Fruit fly (Drosophila melanogaster) whole organism, pupa: ENCODE results near the gene Ubx.

Experiments
- CG10348 ChIP-seq: fragments of 200-800 bp; sonication (Bioruptor generic); IDR thresholded peaks from 2 replicates; pipeline ENCODE4 v1.3.6; 2022; ENCODE audit warnings: missing biosample characterization, missing genetic modification characterization
- CG12605 ChIP-seq: fragments of 200-800 bp; sonication (Bioruptor generic); IDR thresholded peaks from 2 replicates; pipeline ENCODE4 v1.3.6; 2022; ENCODE audit warnings: missing biosample characterization, missing genetic modification characterization
- CG13204 ChIP-seq: fragments of 200-800 bp; sonication (Bioruptor generic); optimal IDR thresholded peaks from 2 replicates; lab custom pipeline; 2018; ENCODE audit warnings: missing biosample characterization, mild to moderate bottlenecking, missing genetic modification characterization, moderate library complexity
- CG14655 ChIP-seq: fragments of 200-800 bp; sonication (Bioruptor generic); optimal IDR thresholded peaks from 3 replicates; lab custom pipeline; 2017; ENCODE audit warnings: mild to moderate bottlenecking, missing biosample characterization, missing genetic modification reagents, missing genetic modification characterization
- CG15710 ChIP-seq: fragments of 200-800 bp; sonication (Bioruptor generic); optimal IDR thresholded peaks from 2 replicates; lab custom pipeline; 2018; ENCODE audit warnings: missing biosample characterization, mild to moderate bottlenecking, missing genetic modification characterization, moderate library complexity
- CG17806 ChIP-seq: fragments of 200-800 bp; sonication (Bioruptor generic); optimal IDR thresholded peaks from 2 replicates; lab custom pipeline; 2018; ENCODE audit warnings: missing biosample characterization, mild to moderate bottlenecking, missing genetic modification characterization, moderate library complexity
- CG32121 ChIP-seq: fragments of 200-800 bp; sonication (Bioruptor generic); IDR thresholded peaks from 2 replicates; pipeline ENCODE4 v1.3.6; 2022; ENCODE audit warnings: missing biosample characterization, missing genetic modification characterization
- CG34367 ChIP-seq: fragments of 200-800 bp; sonication (Bioruptor generic); optimal IDR thresholded peaks from 2 replicates; lab custom pipeline; 2018; ENCODE audit warnings: missing biosample characterization, mild to moderate bottlenecking, missing genetic modification characterization
- CG4496 ChIP-seq: fragments of 200-800 bp; sonication (Bioruptor generic); IDR thresholded peaks from 3 replicates; pipeline ENCODE4 v1.3.6; 2022; ENCODE audit warnings: missing biosample characterization, missing genetic modification characterization
- CG8159 ChIP-seq: fragments of 200-800 bp; sonication (Bioruptor generic); optimal IDR thresholded peaks from 3 replicates; lab custom pipeline; 2018; ENCODE audit warnings: missing biosample characterization, mild to moderate bottlenecking, missing genetic modification characterization, moderate library complexity
- CG8301 ChIP-seq: fragments of 200-800 bp; sonication (Bioruptor generic); optimal IDR thresholded peaks from 2 replicates; lab custom pipeline; 2018; ENCODE audit warnings: missing biosample characterization, mild to moderate bottlenecking, missing genetic modification characterization
- CG9948 ChIP-seq: fragments of 200-800 bp; sonication (Bioruptor generic); optimal IDR thresholded peaks from 2 replicates; lab custom pipeline; 2018; ENCODE audit warnings: missing biosample characterization, mild to moderate bottlenecking, missing genetic modification characterization, moderate library complexity
- D1 ChIP-seq: fragments of 200-800 bp; sonication (Bioruptor generic); optimal IDR thresholded peaks from 2 replicates; lab custom pipeline; 2018; ENCODE audit warnings: missing biosample characterization, mild to moderate bottlenecking, missing genetic modification characterization, moderate library complexity
- EcR ChIP-seq: fragments of 200-800 bp; sonication (Bioruptor generic); optimal IDR thresholded peaks from 3 replicates; lab custom pipeline; 2019; ENCODE audit warnings: missing biosample characterization, missing genetic modification characterization, mild to moderate bottlenecking, moderate library complexity, missing genetic modification reagents
- Ets98B ChIP-seq: fragments of 200-800 bp; sonication (Bioruptor generic); IDR thresholded peaks from 2 replicates; pipeline ENCODE4 v1.3.6; 2022; ENCODE audit warnings: missing biosample characterization, missing genetic modification characterization
- Pif1A ChIP-seq: fragments of 200-800 bp; sonication (Bioruptor generic); optimal IDR thresholded peaks from 3 replicates; lab custom pipeline; 2016; ENCODE audit warnings: missing biosample characterization, missing genetic modification characterization
- Pif1B ChIP-seq: fragments of 200-800 bp; sonication (Bioruptor generic); optimal IDR thresholded peaks from 3 replicates; lab custom pipeline; 2016; ENCODE audit warnings: missing biosample characterization, missing genetic modification characterization
- Snoo ChIP-seq: fragments of 200-800 bp; sonication (Bioruptor generic); optimal IDR thresholded peaks from 3 replicates; lab custom pipeline; 2017; ENCODE audit warnings: missing biosample characterization, mild to moderate bottlenecking, missing genetic modification characterization, inconsistent platforms
- fd96Ca ChIP-seq: fragments of 200-800 bp; sonication (Bioruptor generic); IDR thresholded peaks from 3 replicates; pipeline ENCODE4 v1.3.6; 2022; ENCODE audit warnings: missing biosample characterization, missing genetic modification characterization
- gl ChIP-seq: fragments of 200-800 bp; sonication (Bioruptor generic); optimal IDR thresholded peaks from 2 replicates; lab custom pipeline; 2018; ENCODE audit warnings: missing biosample characterization, mild to moderate bottlenecking, missing genetic modification characterization
- rn ChIP-seq: fragments of 200-800 bp; sonication (Bioruptor generic); IDR thresholded peaks from 2 replicates; pipeline ENCODE4 v1.3.6; 2022; ENCODE audit warnings: missing biosample characterization, missing genetic modification characterization

Gene Ubx

DNA sequence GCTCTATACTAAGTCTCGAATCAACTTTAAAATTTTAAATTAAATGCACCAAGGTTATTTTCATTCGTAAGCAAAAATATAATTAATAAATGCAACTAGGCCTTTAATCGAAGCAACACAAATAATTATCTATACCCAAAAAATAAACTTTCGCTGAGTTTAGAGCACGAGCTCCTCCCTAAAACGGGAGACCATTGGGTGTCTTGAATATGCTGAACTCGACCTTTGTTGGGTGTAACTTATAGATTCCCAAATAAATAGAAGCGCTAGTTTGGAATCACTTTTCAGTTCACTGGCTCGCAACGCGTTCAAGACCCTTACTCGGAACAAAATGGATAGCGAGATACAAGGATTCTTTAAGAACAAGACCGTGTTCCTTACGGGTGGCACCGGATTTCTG is 116.6 kb downstream of the Ubx start, which contains the start of gene CG17560:
Gene CG17560, plus strand, starts transcription at position 301 of the 400 bp plus-strand sequence.
- no peak for TF ChIP-seq CG14655 (GFP tag; lab: Kevin White, UChicago)
- TF ChIP-seq Pif1A (GFP tag; lab: Kevin White, UChicago): no peak
- TF ChIP-seq CG12605: no peak

DNA sequence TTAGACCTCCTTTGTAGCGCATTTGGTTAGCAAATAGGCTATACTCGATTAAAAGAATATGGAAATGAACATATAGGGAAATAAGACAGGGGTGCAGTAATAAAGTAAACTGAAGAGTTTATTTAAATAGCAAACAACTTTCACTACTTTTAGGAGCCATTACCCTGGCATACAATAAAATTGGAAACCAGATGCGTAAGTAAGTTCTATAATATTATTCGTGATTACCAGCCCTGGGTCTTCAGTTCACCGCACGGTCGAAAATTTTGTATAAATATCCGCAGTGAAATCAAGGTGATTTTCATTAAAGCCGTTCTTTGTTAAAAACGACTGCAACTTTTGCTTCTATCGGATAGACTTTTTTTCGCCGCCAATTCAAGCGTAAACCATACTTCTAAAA is 119.2 kb downstream of the Ubx start, which contains the start of gene CG17562:
Gene CG17562, plus strand, starts transcription at position 301 of the 400 bp plus-strand sequence.
- no peak for TF ChIP-seq D1 (tag; lab: Kevin White, UChicago)
- no peak for TF ChIP-seq CG13204 (GFP tag; lab: Kevin White, UChicago)
- no peak for TF ChIP-seq Pif1B (GFP tag; lab: Kevin White, UChicago)
- TF ChIP-seq gl: no peak
- TF ChIP-seq CG8159: no peak
- no peak for TF ChIP-seq CG15710 (tag; lab: Kevin White, UChicago)
- no peak for TF ChIP-seq fd96Ca (GFP tag; lab: Robert Waterston, UW)
- TF ChIP-seq EcR (GFP tag; lab: Kevin White, UChicago): no peak
- no peak for TF ChIP-seq CG34367 (tag; lab: Kevin White, UChicago)
- no peak for TF ChIP-seq CG4496 (GFP tag; lab: Robert Waterston, UW)
- TF ChIP-seq rn (GFP tag; lab: Robert Waterston, UW): no peak
- TF ChIP-seq CG8301 (tag; lab: Kevin White, UChicago): no peak
- TF ChIP-seq CG14655 (GFP tag; lab: Kevin White, UChicago): no peak
- TF ChIP-seq CG17806 (tag; lab: Kevin White, UChicago): no peak
- TF ChIP-seq CG10348: no peak
- TF ChIP-seq CG9948: no peak
- no peak for TF ChIP-seq CG32121 (GFP tag; lab: Robert Waterston, UW)
- TF ChIP-seq, all 21 proteins: peak for 0

DNA sequence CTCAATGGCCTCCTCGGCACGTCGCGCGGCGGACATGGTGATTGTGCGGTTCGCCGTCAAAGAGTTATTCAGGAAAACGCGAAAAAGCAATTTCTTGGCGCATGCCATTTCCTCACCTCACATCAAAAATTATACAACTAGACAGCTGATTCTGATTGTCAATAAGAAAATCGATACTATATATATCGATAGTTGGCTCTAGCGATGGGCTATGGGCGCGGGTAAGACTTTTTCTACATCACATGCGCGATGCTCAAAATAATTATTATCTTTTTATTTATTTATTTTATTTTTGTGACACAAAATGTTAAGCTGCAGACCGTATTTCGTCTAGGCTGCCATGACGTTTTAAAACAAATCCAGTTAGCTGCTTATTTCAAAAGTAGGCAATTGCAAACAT is 120.0 kb downstream of the Ubx start, which contains the start of gene CG10340:
Gene CG10340, minus strand, starts transcription at position 151 of the 400 bp plus-strand sequence.
- TF ChIP-seq D1 (tag; lab: Kevin White, UChicago) (peak; percentile 78), CG4496 (GFP tag; lab: Robert Waterston, UW) (no peak)

DNA sequence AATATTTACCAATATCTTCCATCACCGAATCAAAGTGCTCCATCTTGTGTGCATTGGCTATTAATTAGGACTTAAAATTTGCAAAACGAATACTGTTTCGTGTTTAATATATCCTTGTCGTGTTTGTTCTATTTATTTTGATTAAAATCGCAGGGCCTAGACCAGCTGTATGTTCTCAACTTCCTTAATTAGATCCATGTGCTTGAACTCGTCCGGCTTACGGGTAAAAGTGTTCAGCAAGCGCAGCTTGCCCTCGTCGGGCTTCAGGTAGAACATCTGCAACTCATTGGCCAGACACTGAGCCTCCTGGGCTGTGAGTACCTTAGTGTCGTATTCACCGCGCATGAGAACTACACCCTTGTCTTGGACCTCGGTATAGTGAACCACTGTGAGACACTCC is 120.9 kb downstream of the Ubx start, which contains the start of gene CG12783:
Gene CG12783, minus strand, starts transcription at position 101 of the 400 bp plus-strand sequence.
- no peak for TF ChIP-seq CG9948
- TF ChIP-seq CG4496 (GFP tag; lab: Robert Waterston, UW): no peak
- TF ChIP-seq gl: no peak
- no peak for TF ChIP-seq EcR (GFP tag; lab: Kevin White, UChicago)
- no peak for TF ChIP-seq Pif1A (GFP tag; lab: Kevin White, UChicago)
- TF ChIP-seq CG32121 (GFP tag; lab: Robert Waterston, UW): no peak
- TF ChIP-seq CG13204 (GFP tag; lab: Kevin White, UChicago): no peak
- TF ChIP-seq CG12605: no peak
- no peak for TF ChIP-seq fd96Ca (GFP tag; lab: Robert Waterston, UW)
- no peak for TF ChIP-seq CG17806 (tag; lab: Kevin White, UChicago)
- no peak for TF ChIP-seq CG8301 (tag; lab: Kevin White, UChicago)
- no peak for TF ChIP-seq CG15710 (tag; lab: Kevin White, UChicago)

dm6 chr3R:16611240-16611639 is 123.0 kb downstream of the Ubx start:
- TF ChIP-seq CG4496 (GFP tag; lab: Robert Waterston, UW) (no peak), Pif1B (GFP tag; lab: Kevin White, UChicago) (no peak)
- TF ChIP-seq, all 21 proteins: peak for 0

DNA sequence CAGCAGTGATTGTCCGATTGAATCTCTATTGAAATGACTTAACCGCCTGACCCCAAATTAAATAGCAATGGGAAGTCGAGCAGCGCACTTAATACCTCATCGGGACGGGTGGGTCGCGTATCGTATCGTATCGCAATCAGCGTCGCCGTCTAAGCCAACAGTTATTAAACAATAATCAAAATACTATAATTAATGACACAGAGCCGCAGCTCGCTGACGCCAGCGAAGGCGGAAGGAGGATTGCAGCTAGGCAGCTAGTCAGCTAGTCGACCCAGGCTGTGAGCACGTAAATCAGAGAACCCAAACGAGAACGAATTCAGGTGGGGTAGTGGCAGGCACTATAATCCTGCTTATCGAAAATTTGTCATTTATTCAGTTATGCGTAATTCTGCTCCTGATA is 125.3 kb downstream of the Ubx start, which contains the start of gene NPF:
Gene NPF, plus strand, starts transcription at position 301 of the 400 bp plus-strand sequence.
- no peak for TF ChIP-seq CG12605
- no peak for TF ChIP-seq EcR (GFP tag; lab: Kevin White, UChicago)
- TF ChIP-seq CG8301 (tag; lab: Kevin White, UChicago): no peak
- TF ChIP-seq Pif1A (GFP tag; lab: Kevin White, UChicago): no peak
- TF ChIP-seq Ets98B (GFP tag; lab: Robert Waterston, UW): no peak
- TF ChIP-seq Snoo (tag; lab: Kevin White, UChicago): no peak
- TF ChIP-seq CG15710 (tag; lab: Kevin White, UChicago): no peak
- no peak for TF ChIP-seq CG13204 (GFP tag; lab: Kevin White, UChicago)
- TF ChIP-seq CG14655 (GFP tag; lab: Kevin White, UChicago): no peak
- no peak for TF ChIP-seq CG32121 (GFP tag; lab: Robert Waterston, UW)
- no peak for TF ChIP-seq gl
- TF ChIP-seq CG8159: no peak
- no peak for TF ChIP-seq CG4496 (GFP tag; lab: Robert Waterston, UW)
- TF ChIP-seq CG17806 (tag; lab: Kevin White, UChicago): no peak
- no peak for TF ChIP-seq CG9948
- TF ChIP-seq, all 21 proteins: peak for 0
